Fruit fly (Drosophila melanogaster) whole organism, embryonic: ENCODE data around the gene sun.

Experiments used
- Abd-B ChIP-seq: fragments of 200-800 bp; sonication (Bioruptor generic); optimal IDR thresholded peaks from 2 replicates; lab custom pipeline; 2018; ENCODE audit warnings: missing biosample characterization, mild to moderate bottlenecking, missing genetic modification characterization, moderate library complexity
- BtbVII ChIP-seq: fragments of 200-800 bp; sonication (Bioruptor generic); optimal IDR thresholded peaks from 3 replicates; lab custom pipeline; 2017; ENCODE audit warnings: missing biosample characterization, mild to moderate bottlenecking, missing genetic modification characterization
- CG10979 ChIP-seq: fragments of 200-800 bp; sonication (Bioruptor generic); optimal IDR thresholded peaks from 2 replicates; lab custom pipeline; 2018; ENCODE audit warnings: missing biosample characterization, mild to moderate bottlenecking, missing genetic modification characterization, moderate library complexity
- CG11093 ChIP-seq: fragments of 200-800 bp; sonication (Bioruptor generic); IDR thresholded peaks from 3 replicates; pipeline ENCODE4 v1.3.6; 2022; ENCODE audit warnings: missing biosample characterization, missing genetic modification characterization
- CG1233 ChIP-seq: fragments of 200-800 bp; sonication (Bioruptor generic); optimal IDR thresholded peaks from 4 replicates; lab custom pipeline; 2018; ENCODE audit warnings: missing biosample characterization, mild to moderate bottlenecking, missing genetic modification characterization
- CG12942 ChIP-seq: fragments of 200-800 bp; sonication (Bioruptor generic); optimal IDR thresholded peaks from 3 replicates; lab custom pipeline; 2016; ENCODE audit warnings: missing biosample characterization, missing genetic modification characterization
- CG13296 ChIP-seq: fragments of 200-800 bp; sonication (Bioruptor generic); optimal IDR thresholded peaks from 3 replicates; lab custom pipeline; 2018; ENCODE audit warnings: missing biosample characterization, mild to moderate bottlenecking, missing genetic modification characterization
- CG15514 ChIP-seq: fragments of 200-800 bp; sonication (Bioruptor generic); optimal IDR thresholded peaks from 3 replicates; lab custom pipeline; 2017; ENCODE audit warnings: missing biosample characterization, missing genetic modification characterization, mild to moderate bottlenecking, moderate library complexity, missing genetic modification reagents
- CG17612 ChIP-seq: fragments of 200-800 bp; sonication (Bioruptor generic); IDR thresholded peaks from 2 replicates; pipeline ENCODE4 v1.3.6; 2022; ENCODE audit warnings: missing biosample characterization, missing genetic modification characterization
- CG17912 ChIP-seq: fragments of 200-800 bp; sonication (Bioruptor generic); optimal IDR thresholded peaks from 2 replicates; lab custom pipeline; 2018; ENCODE audit warnings: missing biosample characterization, mild to moderate bottlenecking, missing genetic modification characterization
- CG2120 ChIP-seq: fragments of 200-800 bp; sonication (Bioruptor generic); optimal IDR thresholded peaks from 3 replicates; lab custom pipeline; 2016; ENCODE audit warnings: missing biosample characterization, missing genetic modification characterization
- CG2678 ChIP-seq: fragments of 200-800 bp; sonication (Bioruptor generic); optimal IDR thresholded peaks from 3 replicates; lab custom pipeline; 2019; ENCODE audit warnings: missing biosample characterization, mild to moderate bottlenecking, missing genetic modification characterization, moderate library complexity
- CG4820 ChIP-seq: fragments of 200-800 bp; sonication (Bioruptor generic); optimal IDR thresholded peaks from 3 replicates; lab custom pipeline; 2016; ENCODE audit warnings: missing biosample characterization, missing genetic modification characterization
- CG6272 ChIP-seq: fragments of 200-800 bp; sonication (Bioruptor generic); IDR thresholded peaks from 2 replicates; pipeline ENCODE4 v1.3.6; 2022; ENCODE audit warnings: missing biosample characterization, missing genetic modification characterization
- CG6765 ChIP-seq: fragments of 200-800 bp; sonication (Bioruptor generic); optimal IDR thresholded peaks from 3 replicates; lab custom pipeline; 2017; ENCODE audit warnings: missing biosample characterization, mild to moderate bottlenecking, missing genetic modification characterization
- CG6854 ChIP-seq: fragments of 200-800 bp; sonication (Bioruptor generic); optimal IDR thresholded peaks from 3 replicates; lab custom pipeline; 2017; ENCODE audit warnings: missing biosample characterization, mild to moderate bottlenecking, missing genetic modification characterization
- CG8290 ChIP-seq, 3 experiments: fragments of 200-800 bp; sonication (Bioruptor generic); optimal IDR thresholded peaks; 2 replicates each; lab custom pipeline; 2016 to 2019; ENCODE audit warnings: missing biosample characterization in 3 of 3, missing genetic modification characterization in 3 of 3, mild to moderate bottlenecking in 2 of 3, moderate library complexity in 1 of 3
- CG8944 ChIP-seq: fragments of 200-800 bp; sonication (Bioruptor generic); optimal IDR thresholded peaks from 3 replicates; lab custom pipeline; 2016; ENCODE audit warnings: missing biosample characterization, missing genetic modification characterization
- Ets65A ChIP-seq: fragments of 200-800 bp; sonication (Bioruptor generic); peaks from one replicate; lab custom pipeline; 2016; ENCODE audit warnings: missing biosample characterization, missing genetic modification characterization
- Fer1 ChIP-seq: fragments of 200-800 bp; sonication (Bioruptor generic); optimal IDR thresholded peaks from 2 replicates; lab custom pipeline; 2017; ENCODE audit warnings: missing biosample characterization, mild to moderate bottlenecking, missing genetic modification characterization
- H15 ChIP-seq: fragments of 200-800 bp; sonication (Bioruptor generic); IDR thresholded peaks from 3 replicates; pipeline ENCODE4 v1.3.6; 2022; ENCODE audit warnings: missing biosample characterization, missing genetic modification characterization
- Hmr ChIP-seq: fragments of 200-800 bp; sonication (Bioruptor generic); optimal IDR thresholded peaks from 3 replicates; lab custom pipeline; 2017; ENCODE audit warnings: mild to moderate bottlenecking, missing biosample characterization, missing genetic modification reagents, missing genetic modification characterization
- Hmx ChIP-seq: fragments of 200-800 bp; sonication (Bioruptor generic); optimal IDR thresholded peaks from 2 replicates; lab custom pipeline; 2016; ENCODE audit warnings: missing biosample characterization, missing genetic modification characterization
- Lhr ChIP-seq: fragments of 200-800 bp; sonication (Bioruptor generic); optimal IDR thresholded peaks from 3 replicates; lab custom pipeline; 2017; ENCODE audit warnings: mild to moderate bottlenecking, missing biosample characterization, missing genetic modification reagents, missing genetic modification characterization
- MTF-1 ChIP-seq: fragments of 200-800 bp; sonication (Bioruptor generic); optimal IDR thresholded peaks from 2 replicates; lab custom pipeline; 2018; ENCODE audit warnings: missing biosample characterization, mild to moderate bottlenecking, missing genetic modification characterization, borderline replicate concordance
- Max ChIP-seq: fragments of 200-800 bp; sonication (Bioruptor generic); optimal IDR thresholded peaks from 2 replicates; lab custom pipeline; 2016; ENCODE audit warnings: missing biosample characterization, mild to moderate bottlenecking, missing genetic modification characterization
- Med ChIP-seq: fragments of 200-800 bp; sonication (Bioruptor generic); peaks from one replicate; lab custom pipeline; 2016; ENCODE audit warnings: missing biosample characterization, missing genetic modification characterization, mild to moderate bottlenecking, inconsistent platforms, moderate library complexity
- Ptx1 ChIP-seq: fragments of 200-800 bp; sonication (Bioruptor generic); IDR thresholded peaks from 2 replicates; pipeline ENCODE4 v1.3.6; 2022; ENCODE audit warnings: missing biosample characterization, missing genetic modification characterization
- Rfx ChIP-seq: fragments of 200-800 bp; sonication (Bioruptor generic); IDR thresholded peaks from 2 replicates; pipeline ENCODE4 v1.3.6; 2022; ENCODE audit warnings: missing biosample characterization, missing genetic modification characterization
- Six4 ChIP-seq: fragments of 200-800 bp; sonication (Bioruptor generic); optimal IDR thresholded peaks from 2 replicates; lab custom pipeline; 2016; ENCODE audit warnings: missing biosample characterization, missing genetic modification characterization
- bab2 ChIP-seq: fragments of 200-800 bp; sonication (Bioruptor generic); optimal IDR thresholded peaks from 2 replicates; lab custom pipeline; 2016; ENCODE audit warnings: missing biosample characterization, missing genetic modification characterization
- caup ChIP-seq: fragments of 200-800 bp; sonication (Bioruptor generic); optimal IDR thresholded peaks from 3 replicates; lab custom pipeline; 2017; ENCODE audit warnings: missing biosample characterization, mild to moderate bottlenecking, missing genetic modification characterization, moderate library complexity; ENCODE audit not compliant: severe bottlenecking
- crc ChIP-seq: fragments of 200-800 bp; sonication (Bioruptor generic); optimal IDR thresholded peaks from 2 replicates; lab custom pipeline; 2016; ENCODE audit warnings: missing biosample characterization, missing genetic modification characterization
- croc ChIP-seq: fragments of 200-800 bp; sonication (Bioruptor generic); conservative IDR thresholded peaks from 3 replicates; pipeline ENCODE4 v1.3.6; 2022; ENCODE audit warnings: missing biosample characterization, missing genetic modification characterization
- crol ChIP-seq: fragments of 200-800 bp; sonication (Bioruptor generic); IDR thresholded peaks from 2 replicates; pipeline ENCODE4 v1.3.6; 2022; ENCODE audit warnings: missing biosample characterization, missing genetic modification characterization
- eve ChIP-seq, 2 experiments: fragments of >200 bp; optimal IDR thresholded peaks; 2 replicates each; lab custom pipeline; 2017; ENCODE audit warnings: missing biosample characterization in 2 of 2, missing genetic modification characterization in 2 of 2
- grn ChIP-seq: fragments of 200-800 bp; sonication (Bioruptor generic); optimal IDR thresholded peaks from 3 replicates; lab custom pipeline; 2017; ENCODE audit warnings: missing biosample characterization, missing genetic modification characterization
- kah ChIP-seq: fragments of 200-800 bp; sonication (Bioruptor generic); optimal IDR thresholded peaks from 2 replicates; lab custom pipeline; 2018; ENCODE audit warnings: missing biosample characterization, mild to moderate bottlenecking, missing genetic modification characterization
- lab ChIP-seq: fragments of 200-800 bp; sonication (Bioruptor generic); optimal IDR thresholded peaks from 3 replicates; lab custom pipeline; 2017; ENCODE audit warnings: missing biosample characterization, missing genetic modification characterization, mild to moderate bottlenecking, moderate library complexity, missing genetic modification reagents
- nau ChIP-seq: fragments of 200-800 bp; sonication (Bioruptor generic); optimal IDR thresholded peaks from 3 replicates; lab custom pipeline; 2017; ENCODE audit warnings: missing biosample characterization, mild to moderate bottlenecking, missing genetic modification characterization, missing genetic modification reagents
- sd ChIP-seq: fragments of 200-800 bp; sonication (Bioruptor generic); optimal IDR thresholded peaks from 3 replicates; lab custom pipeline; 2018; ENCODE audit warnings: missing biosample characterization, mild to moderate bottlenecking, missing genetic modification characterization, moderate library complexity
- sens ChIP-seq: fragments of 200-800 bp; sonication (Bioruptor generic); peaks from one replicate; lab custom pipeline; 2016; ENCODE audit warnings: missing biosample characterization, missing genetic modification characterization
- sqz ChIP-seq: fragments of 200-800 bp; sonication (Bioruptor generic); optimal IDR thresholded peaks from 3 replicates; lab custom pipeline; 2018; ENCODE audit warnings: missing biosample characterization, mild to moderate bottlenecking, missing genetic modification characterization
- stc ChIP-seq: fragments of 200-800 bp; sonication (Bioruptor generic); IDR thresholded peaks from 2 replicates; pipeline ENCODE4 v1.3.6; 2022; ENCODE audit warnings: missing biosample characterization, missing genetic modification characterization
- stwl ChIP-seq: fragments of 200-800 bp; sonication (Bioruptor generic); optimal IDR thresholded peaks from 3 replicates; lab custom pipeline; 2018; ENCODE audit warnings: missing biosample characterization, mild to moderate bottlenecking, missing genetic modification characterization, moderate library complexity
- tup ChIP-seq: fragments of 200-800 bp; sonication (Bioruptor generic); optimal IDR thresholded peaks from 2 replicates; lab custom pipeline; 2016; ENCODE audit warnings: missing biosample characterization, mild to moderate bottlenecking, missing genetic modification characterization, moderate library complexity
- zen ChIP-seq: fragments of 200-800 bp; sonication (Bioruptor generic); optimal IDR thresholded peaks from 3 replicates; lab custom pipeline; 2018; ENCODE audit warnings: missing biosample characterization, mild to moderate bottlenecking, missing genetic modification characterization, moderate library complexity

Gene sun

dm6 chrX:15809255-15809654 lies 39.8 kb downstream of the sun start, which contains the start of gene CG8509:
TSS of gene CG8509 (plus strand) at chrX:15809555.
- no peak for TF ChIP-seq Ptx1 (GFP tag; lab: Robert Waterston, UW)
- no peak for TF ChIP-seq sqz

- no peak for TF ChIP-seq Hmx (GFP tag; lab: Kevin White, UChicago)
- TF ChIP-seq zen (tag; lab: Kevin White, UChicago), result no peak
- TF ChIP-seq CG10979 (tag; lab: Kevin White, UChicago), result no peak
- TF ChIP-seq Ets65A (GFP tag; lab: Kevin White, UChicago), result peak; percentile 52
- TF ChIP-seq eve (GFP tag; optimal IDR thresholded peaks at IDR 0.05; lab: Kevin White, UChicago), result no peak
- TF ChIP-seq tup (GFP tag; lab: Kevin White, UChicago), result no peak
- TF ChIP-seq sens (GFP tag; lab: Kevin White, UChicago), result peak; percentile 61
- TF ChIP-seq kah (GFP tag; lab: Kevin White, UChicago), result no peak
- no peak for TF ChIP-seq H15 (GFP tag; lab: Robert Waterston, UW)
- no peak for TF ChIP-seq grn
- TF ChIP-seq CG8290 (GFP tag; optimal IDR thresholded peaks at IDR 0.05; lab: Kevin White, UChicago), result peak; percentile 25
- TF ChIP-seq CG8290 (tag; optimal IDR thresholded peaks at IDR 0.05; lab: Kevin White, UChicago), result no peak
- TF ChIP-seq Abd-B (GFP tag; lab: Kevin White, UChicago), result no peak
- TF ChIP-seq crol, result no peak
- TF ChIP-seq CG12942 (GFP tag; lab: Kevin White, UChicago), result no peak
- peak; percentile 6 for TF ChIP-seq Lhr (GFP tag; lab: Kevin White, UChicago)
- TF ChIP-seq Max (GFP tag; lab: Kevin White, UChicago), result no peak
- no peak for TF ChIP-seq CG8944 (GFP tag; lab: Kevin White, UChicago)
- no peak for TF ChIP-seq CG13296 (GFP tag; lab: Kevin White, UChicago)
- TF ChIP-seq CG17912 (GFP tag; lab: Kevin White, UChicago), result no peak
- peak; percentile 6 for TF ChIP-seq stwl (tag; lab: Kevin White, UChicago)
Measured at dm6 chrX:15807915-15808314, 41.1 kb downstream of the sun start.

- no peak for TF ChIP-seq CG6272 (GFP tag; lab: Robert Waterston, UW)
- peak; percentile 21 for TF ChIP-seq Fer1 (GFP tag; lab: Kevin White, UChicago)
- TF ChIP-seq BtbVII (GFP tag; lab: Kevin White, UChicago), result peak; percentile 17
- TF ChIP-seq CG17612 (GFP tag; lab: Robert Waterston, UW), result no peak
- TF ChIP-seq bab2 (GFP tag; lab: Kevin White, UChicago), result peak; percentile 10
- no peak for TF ChIP-seq nau (GFP tag; lab: Kevin White, UChicago)
- TF ChIP-seq Hmr (GFP tag; lab: Kevin White, UChicago), result peak; percentile 49
- no peak for TF ChIP-seq CG11093
- no peak for TF ChIP-seq stc (GFP tag; lab: Robert Waterston, UW)
- peak; percentile 69 for TF ChIP-seq Med (GFP tag; lab: Kevin White, UChicago)
- peak; percentile 6 for TF ChIP-seq CG6765 (GFP tag; lab: Kevin White, UChicago)
- TF ChIP-seq tup (GFP tag; lab: Kevin White, UChicago), result no peak
- TF ChIP-seq CG13296 (GFP tag; lab: Kevin White, UChicago), result peak; percentile 46
- no peak for TF ChIP-seq CG4820 (GFP tag; lab: Kevin White, UChicago)
- TF ChIP-seq CG2678 (tag; lab: Kevin White, UChicago), result peak; percentile 21
- peak; percentile 3 for TF ChIP-seq CG15514 (GFP tag; lab: Kevin White, UChicago)
- peak; percentile 24 for TF ChIP-seq CG1233 (GFP tag; lab: Kevin White, UChicago)
- TF ChIP-seq MTF-1 (GFP tag; lab: Kevin White, UChicago), result peak; percentile 6
- TF ChIP-seq crc, result no peak
- TF ChIP-seq croc, result no peak
- peak; percentile 7 for TF ChIP-seq CG2120
- peak; percentile 11 for TF ChIP-seq CG6854 (GFP tag; lab: Kevin White, UChicago)
- TF ChIP-seq sens (GFP tag; lab: Kevin White, UChicago), result peak; percentile 61
- TF ChIP-seq caup (GFP tag; lab: Kevin White, UChicago), result peak; percentile 34
- TF ChIP-seq lab (GFP tag; lab: Kevin White, UChicago), result peak; percentile 22
- TF ChIP-seq sd (tag; lab: Kevin White, UChicago), result peak; percentile 17
- no peak for TF ChIP-seq Six4 (GFP tag; lab: Kevin White, UChicago)
- peak; percentile 40; the same call in 1 of the 2 replicates for TF ChIP-seq Rfx (GFP tag; lab: Robert Waterston, UW)
- no peak for TF ChIP-seq CG8290 (GFP tag; optimal IDR thresholded peaks at IDR 0.05; lab: Kevin White, UChicago)
- peak in 1 of 2 experiments; percentile 45 for TF ChIP-seq CG8290 (tag; optimal IDR thresholded peaks at IDR 0.05; lab: Kevin White, UChicago)
Measured at dm6 chrX:15805523-15805922, 43.5 kb downstream of the sun start.
